Worm (Caenorhabditis elegans) whole organism, L3 larva: ENCODE measurements around the gene slc-25A10.

ENCODE experiments used
- aly-2 ChIP-seq: fragments of 150-350 bp; optimal IDR thresholded peaks from 2 replicates; lab custom pipeline; 2014; ENCODE audit warnings: missing biosample characterization, missing genetic modification characterization
- ama-1 ChIP-seq: fragments of 150-350 bp; optimal IDR thresholded peaks from 2 replicates; lab custom pipeline; 2018
- ceh-16 ChIP-seq: sonication (generic microtip); optimal IDR thresholded peaks from 2 replicates; lab custom pipeline; 2017; ENCODE audit warnings: missing biosample characterization, missing genetic modification characterization
- ceh-28 ChIP-seq: fragments of 150-350 bp; optimal IDR thresholded peaks from 2 replicates; lab custom pipeline; 2014; ENCODE audit warnings: missing biosample characterization, missing genetic modification reagents, missing genetic modification characterization
- egl-5 ChIP-seq: fragments of 150-350 bp; optimal IDR thresholded peaks from 2 replicates; lab custom pipeline; 2017; ENCODE audit warnings: missing biosample characterization, missing genetic modification reagents, missing genetic modification characterization, inconsistent platforms
- elt-3 ChIP-seq, 3 experiments: fragments of 150-350 bp in 1 of 3; sonication (generic microtip) in 2 of 3; optimal IDR thresholded peaks; 2 replicates in 2 of 3; 4 replicates in 1 of 3; lab custom pipeline; 2014 to 2017; ENCODE audit warnings: missing biosample characterization in 3 of 3, missing genetic modification characterization in 3 of 3
- fkh-10 ChIP-seq: sonication (generic microtip); optimal IDR thresholded peaks from 2 replicates; lab custom pipeline; 2017; ENCODE audit warnings: missing biosample characterization, missing genetic modification reagents, missing genetic modification characterization
- jun-1 ChIP-seq: fragments of 150-350 bp; optimal IDR thresholded peaks from 2 replicates; lab custom pipeline; 2014; ENCODE audit warnings: missing biosample characterization, missing genetic modification reagents, missing genetic modification characterization
- lin-15B ChIP-seq: fragments of 150-350 bp; optimal IDR thresholded peaks from 2 replicates; lab custom pipeline; 2014; ENCODE audit warnings: missing biosample characterization, missing genetic modification characterization
- mdl-1 ChIP-seq: fragments of 150-350 bp; optimal IDR thresholded peaks from 2 replicates; lab custom pipeline; 2014; ENCODE audit warnings: missing biosample characterization, missing genetic modification characterization
- pha-4 ChIP-seq: fragments of 150-350 bp; optimal IDR thresholded peaks from 2 replicates; lab custom pipeline; 2014; ENCODE audit warnings: missing biosample characterization, missing genetic modification reagents, missing genetic modification characterization
- skn-1 ChIP-seq: fragments of 150-350 bp; optimal IDR thresholded peaks from 2 replicates; lab custom pipeline; 2014; ENCODE audit warnings: missing biosample characterization, missing genetic modification characterization
- tbx-2 ChIP-seq: sonication (generic microtip); optimal IDR thresholded peaks from 2 replicates; lab custom pipeline; 2016; ENCODE audit warnings: mild to moderate bottlenecking, missing genetic modification characterization, missing compliant biosample characterization
- zag-1 ChIP-seq: fragments of 150-350 bp; optimal IDR thresholded peaks from 2 replicates; lab custom pipeline; 2014; ENCODE audit warnings: missing biosample characterization, missing genetic modification characterization

ce11 chrX:6702249-6702648 lies 23.2 kb downstream of the slc-25A10 start, which contains the start of gene acr-2:
- TF ChIP-seq mdl-1 (tag; lab: Kevin White, UChicago) = no peak
- no peak for TF ChIP-seq zag-1 (tag; lab: Kevin White, UChicago)
- TF ChIP-seq lin-15B (tag; lab: Kevin White, UChicago) = no peak
- no peak for TF ChIP-seq aly-2 (tag; lab: Kevin White, UChicago)
- no peak for TF ChIP-seq ceh-16 (tag; lab: Kevin White, UChicago)
- no peak for TF ChIP-seq fkh-10
- TF ChIP-seq ceh-28 (tag; lab: Kevin White, UChicago) = no peak
- no peak for TF ChIP-seq ama-1
- TF ChIP-seq egl-5 (tag; lab: Kevin White, UChicago) = no peak
- no peak for TF ChIP-seq elt-3 (tag; optimal IDR thresholded peaks at IDR 0.05; lab: Kevin White, UChicago)
- no peak for TF ChIP-seq skn-1 (tag; lab: Kevin White, UChicago)
- TF ChIP-seq pha-4 (tag; lab: Kevin White, UChicago) = no peak
- TF ChIP-seq tbx-2 (tag; lab: Kevin White, UChicago) = no peak
- TF ChIP-seq jun-1 (tag; lab: Kevin White, UChicago) = no peak
